Fruit fly (Drosophila melanogaster): ENCODE measurements around the gene mat.

mat gene

dm6 chr3L:952152-952551, 49.5 kb downstream of the mat start:
- TF ChIP-seq psq (optimal IDR thresholded peaks at IDR 0.05) = no peak

All from Kc167 (cell line).